Fruit fly (Drosophila melanogaster): ENCODE data around the gene CG12692.
"Not testable (repeated sequence)": the region's sequence is repeated elsewhere in the genome, so short reads cannot be mapped to it uniquely, and the experiment has no call there.

CG12692 gene

dm6 chrX:4322234-4323210, 20.4 kb upstream of the CG12692 start, which contains the start of gene norpA:
Gene norpA (plus strand): TSS chrX:4322626.
- TF ChIP-seq pad (GFP tag; optimal IDR thresholded peaks at IDR 0.05) (no peak), CG12768 (GFP tag; optimal IDR thresholded peaks at IDR 0.05) (no peak), Mnt (GFP tag; optimal IDR thresholded peaks at IDR 0.05) (peak; percentile 66), CG11617 (GFP tag; optimal IDR thresholded peaks at IDR 0.05) (peak; percentile 40), bab1 (GFP tag; optimal IDR thresholded peaks at IDR 0.05) (peak; percentile 43), CG7101 (tag; optimal IDR thresholded peaks at IDR 0.05) (peak; percentile 36), CG5204 (GFP tag; optimal IDR thresholded peaks at IDR 0.05) (no peak), CG33017 (tag; optimal IDR thresholded peaks at IDR 0.05) (no peak), Hr96 (GFP tag; optimal IDR thresholded peaks at IDR 0.05) (no peak)

dm6 chrX:4322131-4322233, 19.8 kb upstream of the CG12692 start, which contains the start of gene mRpL33:
Gene mRpL33 (minus strand): TSS chrX:4322231.
- TF ChIP-seq Hr96 (GFP tag; optimal IDR thresholded peaks at IDR 0.05) (no peak), ovo (GFP tag; optimal IDR thresholded peaks at IDR 0.05) (no peak), CG1620 (GFP tag; optimal IDR thresholded peaks at IDR 0.05) (no peak), CG12768 (GFP tag; optimal IDR thresholded peaks at IDR 0.05) (no peak), cic (GFP tag; optimal IDR thresholded peaks at IDR 0.05) (no peak), CG7045 (GFP tag; optimal IDR thresholded peaks at IDR 0.05) (no peak), toe (GFP tag; optimal IDR thresholded peaks at IDR 0.05) (no peak), Crg-1 (GFP tag; optimal IDR thresholded peaks at IDR 0.05) (no peak), tj (GFP tag; optimal IDR thresholded peaks at IDR 0.05) (no peak), pad (GFP tag; optimal IDR thresholded peaks at IDR 0.05) (no peak)

DNA sequence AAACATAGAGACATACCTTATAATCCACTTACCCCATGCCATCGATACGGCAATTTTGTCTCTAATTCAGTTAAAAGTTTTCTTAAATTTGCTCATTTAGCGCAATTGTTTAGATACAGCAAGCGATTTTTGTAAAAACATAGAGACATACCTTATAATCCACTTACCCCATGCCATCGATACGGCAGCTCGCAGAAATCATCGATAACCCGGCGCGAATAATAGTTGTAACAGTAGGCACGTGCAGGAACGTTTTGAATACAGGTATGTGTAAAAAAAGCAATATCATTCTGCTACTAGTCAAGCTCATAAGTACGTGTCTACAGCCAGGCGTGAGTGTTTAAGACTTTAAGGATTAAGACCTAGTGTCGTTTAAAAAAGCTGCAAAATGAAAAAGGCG, 17.1 kb upstream of the CG12692 start, which contains the start of gene NO66:
TSS of gene NO66 (plus strand) at position 199 of the 400 bp plus-strand sequence.
- TF ChIP-seq Mnt (GFP tag; optimal IDR thresholded peaks at IDR 0.05) = peak; percentile 67

- TF ChIP-seq ovo, bab1, CG1620 (GFP tag; optimal IDR thresholded peaks at IDR 0.05): not testable (repeated sequence)
Observed at dm6 chrX:4318701-4319100, 16.6 kb upstream of the CG12692 start, which contains the start of gene mei-9. Gene mei-9 (minus strand): TSS chrX:4318801.

DNA sequence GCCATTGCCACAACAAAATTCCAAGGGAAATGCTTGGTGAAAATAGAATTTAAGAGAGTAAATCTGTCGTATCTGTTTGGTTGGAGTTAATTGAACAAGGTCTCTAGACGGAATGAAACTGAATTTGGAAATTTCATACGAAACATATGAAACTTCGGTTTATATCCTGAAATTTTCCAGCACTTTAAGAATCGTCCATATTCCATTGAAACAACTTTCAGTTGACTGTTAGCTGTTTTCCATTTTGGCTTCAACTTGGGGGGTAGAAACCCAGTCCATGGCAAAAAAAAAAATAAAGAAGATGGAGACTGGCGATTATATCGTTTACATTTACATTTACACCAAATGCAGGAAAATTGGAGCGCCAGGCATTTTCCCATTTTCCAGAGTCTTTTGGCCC, 9.6 kb upstream of the CG12692 start, which contains the start of gene CG15579:
TSS of gene CG15579 (minus strand) at position 101 of the 400 bp plus-strand sequence.
- TF ChIP-seq cic (GFP tag; optimal IDR thresholded peaks at IDR 0.05) (no peak), tj (GFP tag; optimal IDR thresholded peaks at IDR 0.05) (no peak), cnc (optimal IDR thresholded peaks at IDR 0.05) (no peak)

dm6 chrX:4305980-4306379, 3.8 kb upstream of the CG12692 start:
- TF ChIP-seq CG7045 (GFP tag; optimal IDR thresholded peaks at IDR 0.05) (no peak), ovo (GFP tag; optimal IDR thresholded peaks at IDR 0.05) (no peak), CG7101 (tag; optimal IDR thresholded peaks at IDR 0.05) (no peak), tj (GFP tag; optimal IDR thresholded peaks at IDR 0.05) (no peak), bab1 (GFP tag; optimal IDR thresholded peaks at IDR 0.05) (no peak), cnc (optimal IDR thresholded peaks at IDR 0.05) (no peak), CG5204 (GFP tag; optimal IDR thresholded peaks at IDR 0.05) (no peak), Hr96 (GFP tag; optimal IDR thresholded peaks at IDR 0.05) (no peak), kay (GFP tag; ENCODE audit: borderline replicate concordance) (no peak), CG1620 (GFP tag; optimal IDR thresholded peaks at IDR 0.05) (no peak), CG14711 (tag; optimal IDR thresholded peaks at IDR 0.05) (no peak), CG33017 (tag; optimal IDR thresholded peaks at IDR 0.05) (no peak), Mnt (GFP tag; optimal IDR thresholded peaks at IDR 0.05) (no peak), toe (GFP tag; optimal IDR thresholded peaks at IDR 0.05) (no peak)

- no peak for TF ChIP-seq CG7045 (GFP tag; optimal IDR thresholded peaks at IDR 0.05)
- TF ChIP-seq cnc (optimal IDR thresholded peaks at IDR 0.05) = no peak
- no peak for TF ChIP-seq CG1620 (GFP tag; optimal IDR thresholded peaks at IDR 0.05)
- no peak for TF ChIP-seq toe (GFP tag; optimal IDR thresholded peaks at IDR 0.05)
- TF ChIP-seq CG7101 (tag; optimal IDR thresholded peaks at IDR 0.05) = no peak
- TF ChIP-seq bab1 (GFP tag; optimal IDR thresholded peaks at IDR 0.05) = no peak
- TF ChIP-seq tj (GFP tag; optimal IDR thresholded peaks at IDR 0.05) = no peak
- TF ChIP-seq CG33017 (tag; optimal IDR thresholded peaks at IDR 0.05) = no peak
- no peak for TF ChIP-seq pad (GFP tag; optimal IDR thresholded peaks at IDR 0.05)
Observed at dm6 chrX:4293418-4293817, 8.7 kb downstream of the CG12692 start.

- TF ChIP-seq CG1620 (GFP tag; optimal IDR thresholded peaks at IDR 0.05) = no peak
- no peak for TF ChIP-seq CG5204 (GFP tag; optimal IDR thresholded peaks at IDR 0.05)
- no peak for TF ChIP-seq pad (GFP tag; optimal IDR thresholded peaks at IDR 0.05)
- no peak for TF ChIP-seq toe (GFP tag; optimal IDR thresholded peaks at IDR 0.05)
- no peak for TF ChIP-seq Crg-1 (GFP tag; optimal IDR thresholded peaks at IDR 0.05)
- no peak for TF ChIP-seq CG12768 (GFP tag; optimal IDR thresholded peaks at IDR 0.05)
- TF ChIP-seq CG7045 (GFP tag; optimal IDR thresholded peaks at IDR 0.05) = no peak
- TF ChIP-seq bab1 (GFP tag; optimal IDR thresholded peaks at IDR 0.05) = no peak
Observed at dm6 chrX:4280769-4281168, 21.4 kb downstream of the CG12692 start.
